Worm (Caenorhabditis elegans) whole organism, L2 larva: ENCODE measurements around the gene kvs-4.
A peak's percentile ranks its signal among the peaks of the same experiment; 100 is the strongest.
"Not testable (repeated sequence)": the region's sequence is repeated elsewhere in the genome, so short reads cannot be mapped to it uniquely, and the experiment has no call there.

Experiments used
- C34F6.9 ChIP-seq: fragments of 150-350 bp; optimal IDR thresholded peaks from 2 replicates; lab custom pipeline; 2014; ENCODE audit warnings: missing biosample characterization, missing genetic modification characterization
- F13H6.1 ChIP-seq: sonication (generic microtip); optimal IDR thresholded peaks from 2 replicates; lab custom pipeline; 2016; ENCODE audit warnings: missing genetic modification characterization, missing compliant biosample characterization
- R02D3.7 ChIP-seq: fragments of 150-350 bp; optimal IDR thresholded peaks from 2 replicates; lab custom pipeline; 2014; ENCODE audit warnings: missing biosample characterization, missing genetic modification characterization
- Y55F3AM.14 ChIP-seq: fragments of 200-800 bp; sonication (Bioruptor generic); optimal IDR thresholded peaks from 2 replicates; lab custom pipeline; 2018; ENCODE audit warnings: mild to moderate bottlenecking, missing genetic modification characterization, missing compliant biosample characterization
- ZK546.5 ChIP-seq: sonication (generic microtip); optimal IDR thresholded peaks from 2 replicates; lab custom pipeline; 2017; ENCODE audit warnings: missing biosample characterization, missing genetic modification characterization
- alr-1 ChIP-seq: fragments of 150-350 bp; optimal IDR thresholded peaks from 2 replicates; lab custom pipeline; 2014; ENCODE audit warnings: missing biosample characterization, missing genetic modification characterization
- aly-2 ChIP-seq: fragments of 150-350 bp; optimal IDR thresholded peaks from 2 replicates; lab custom pipeline; 2014; ENCODE audit warnings: missing biosample characterization, missing genetic modification characterization
- ama-1 ChIP-seq: fragments of 150-350 bp; optimal IDR thresholded peaks from 2 replicates; lab custom pipeline; 2018; ENCODE audit warnings: inconsistent platforms
- blmp-1 ChIP-seq: sonication (generic microtip); optimal IDR thresholded peaks from 2 replicates; lab custom pipeline; 2017; ENCODE audit warnings: missing genetic modification characterization, mild to moderate bottlenecking, missing compliant biosample characterization, antibody characterized with exemption, moderate library complexity; ENCODE audit not compliant: insufficient read depth
- ceh-16 ChIP-seq: fragments of 150-350 bp; optimal IDR thresholded peaks from 2 replicates; lab custom pipeline; 2014; ENCODE audit warnings: missing biosample characterization, missing genetic modification characterization
- crh-2 ChIP-seq: sonication (generic microtip); optimal IDR thresholded peaks from 2 replicates; lab custom pipeline; 2017; ENCODE audit warnings: missing biosample characterization, missing genetic modification characterization
- dmd-4 ChIP-seq: sonication (generic microtip); optimal IDR thresholded peaks from 2 replicates; lab custom pipeline; 2017; ENCODE audit warnings: missing biosample characterization, missing genetic modification characterization
- elt-1 ChIP-seq: fragments of 150-350 bp; optimal IDR thresholded peaks from 2 replicates; lab custom pipeline; 2014; ENCODE audit warnings: missing biosample characterization, missing genetic modification characterization
- elt-3 ChIP-seq: sonication (generic microtip); optimal IDR thresholded peaks from 2 replicates; lab custom pipeline; 2017; ENCODE audit warnings: missing biosample characterization, missing genetic modification characterization
- fos-1 ChIP-seq: fragments of 150-350 bp; optimal IDR thresholded peaks from 2 replicates; lab custom pipeline; 2014; ENCODE audit warnings: missing biosample characterization, missing genetic modification characterization
- gmeb-1 ChIP-seq: fragments of 150-350 bp; optimal IDR thresholded peaks from 2 replicates; lab custom pipeline; 2014; ENCODE audit warnings: missing biosample characterization, missing genetic modification characterization
- lin-11 ChIP-seq: fragments of 150-350 bp; sonication (generic microtip); optimal IDR thresholded peaks from 2 replicates; lab custom pipeline; 2014; ENCODE audit warnings: missing biosample characterization, missing genetic modification characterization, inconsistent platforms, mixed read lengths
- lin-13 ChIP-seq: fragments of 150-350 bp; optimal IDR thresholded peaks from 2 replicates; lab custom pipeline; 2014; ENCODE audit warnings: missing biosample characterization, missing genetic modification reagents, missing genetic modification characterization
- lin-39 ChIP-seq: fragments of 150-350 bp; optimal IDR thresholded peaks from 2 replicates; lab custom pipeline; 2014; ENCODE audit warnings: missing biosample characterization, missing genetic modification reagents, missing genetic modification characterization
- lsy-2 ChIP-seq, 2 experiments: fragments of 150-350 bp in 1 of 2; sonication (generic microtip) in 1 of 2; optimal IDR thresholded peaks; 2 replicates each; lab custom pipeline; 2014 to 2017; ENCODE audit warnings: missing biosample characterization in 2 of 2, missing genetic modification characterization in 2 of 2
- mab-5 ChIP-seq: fragments of 150-350 bp; optimal IDR thresholded peaks from 2 replicates; lab custom pipeline; 2014; ENCODE audit warnings: missing biosample characterization, missing genetic modification characterization
- mbf-1 ChIP-seq: sonication (generic microtip); optimal IDR thresholded peaks from 2 replicates; lab custom pipeline; 2017; ENCODE audit warnings: missing biosample characterization, missing genetic modification characterization
- mdl-1 ChIP-seq, 2 experiments: fragments of 150-350 bp in 1 of 2; sonication (generic microtip) in 1 of 2; optimal IDR thresholded peaks; 2 replicates each; lab custom pipeline; 2017; ENCODE audit warnings: missing biosample characterization in 2 of 2, missing genetic modification characterization in 2 of 2
- nhr-10 ChIP-seq: sonication (generic microtip); optimal IDR thresholded peaks from 2 replicates; lab custom pipeline; 2017; ENCODE audit warnings: missing biosample characterization, missing genetic modification characterization
- nhr-11 ChIP-seq: fragments of 150-350 bp; optimal IDR thresholded peaks from 2 replicates; lab custom pipeline; 2014; ENCODE audit warnings: missing biosample characterization, missing genetic modification characterization
- nhr-129 ChIP-seq: fragments of 150-350 bp; optimal IDR thresholded peaks from 2 replicates; lab custom pipeline; 2014; ENCODE audit warnings: missing biosample characterization, missing genetic modification characterization
- nhr-21 ChIP-seq: fragments of 150-350 bp; optimal IDR thresholded peaks from 2 replicates; lab custom pipeline; 2014; ENCODE audit warnings: missing biosample characterization, missing genetic modification characterization
- nhr-23 ChIP-seq: fragments of 150-350 bp; optimal IDR thresholded peaks from 2 replicates; lab custom pipeline; 2014; ENCODE audit warnings: missing biosample characterization, missing genetic modification reagents, missing genetic modification characterization
- nhr-237 ChIP-seq: fragments of 150-350 bp; optimal IDR thresholded peaks from 2 replicates; lab custom pipeline; 2014; ENCODE audit warnings: missing biosample characterization, missing genetic modification characterization
- nhr-25 ChIP-seq: fragments of 150-350 bp; sonication (generic microtip); optimal IDR thresholded peaks from 3 replicates; lab custom pipeline; 2014; ENCODE audit warnings: missing biosample characterization, missing genetic modification characterization
- nhr-6 ChIP-seq: fragments of 150-350 bp; optimal IDR thresholded peaks from 2 replicates; lab custom pipeline; 2014; ENCODE audit warnings: missing biosample characterization, missing genetic modification characterization
- nhr-77 ChIP-seq: fragments of 150-350 bp; optimal IDR thresholded peaks from 2 replicates; lab custom pipeline; 2014; ENCODE audit warnings: missing biosample characterization, missing genetic modification characterization
- peb-1 ChIP-seq: fragments of 150-350 bp; optimal IDR thresholded peaks from 2 replicates; lab custom pipeline; 2014; ENCODE audit warnings: missing biosample characterization, missing genetic modification characterization
- sem-4 ChIP-seq: fragments of 150-350 bp; optimal IDR thresholded peaks from 2 replicates; lab custom pipeline; 2014; ENCODE audit warnings: missing biosample characterization, missing genetic modification reagents, missing genetic modification characterization
- skn-1 ChIP-seq: sonication (generic microtip); optimal IDR thresholded peaks from 2 replicates; lab custom pipeline; 2017; ENCODE audit warnings: missing biosample characterization, missing genetic modification characterization
- sma-3 ChIP-seq: sonication (generic microtip); optimal IDR thresholded peaks from 2 replicates; lab custom pipeline; 2016; ENCODE audit warnings: missing genetic modification reagents, missing genetic modification characterization, missing compliant biosample characterization
- unc-39 ChIP-seq: fragments of 150-350 bp; optimal IDR thresholded peaks from 2 replicates; lab custom pipeline; 2014; ENCODE audit warnings: missing biosample characterization, missing genetic modification characterization
- unc-55 ChIP-seq: fragments of 150-350 bp; sonication (generic microtip); optimal IDR thresholded peaks from 3 replicates; lab custom pipeline; 2014; ENCODE audit warnings: missing biosample characterization, missing genetic modification reagents, missing genetic modification characterization
- unc-62 ChIP-seq: fragments of 150-350 bp; optimal IDR thresholded peaks from 2 replicates; lab custom pipeline; 2014; ENCODE audit warnings: missing biosample characterization, missing genetic modification reagents, missing genetic modification characterization
- zag-1 ChIP-seq: fragments of 150-350 bp; optimal IDR thresholded peaks from 2 replicates; lab custom pipeline; 2014; ENCODE audit warnings: missing biosample characterization, missing genetic modification characterization
- ztf-1 ChIP-seq: fragments of 200-800 bp; sonication (Bioruptor generic); conservative IDR thresholded peaks from 2 replicates; pipeline ENCODE4 v1.3.6; 2022; ENCODE audit warnings: missing genetic modification characterization, missing compliant biosample characterization
- ztf-11 ChIP-seq: sonication (generic microtip); optimal IDR thresholded peaks from 2 replicates; lab custom pipeline; 2017; ENCODE audit warnings: missing biosample characterization, missing genetic modification characterization
- ztf-4 ChIP-seq: fragments of 150-350 bp; optimal IDR thresholded peaks from 2 replicates; lab custom pipeline; 2014; ENCODE audit warnings: missing biosample characterization, missing genetic modification characterization

Gene kvs-4

ce11 chrIII:11029337-11029736 is 17.0 kb downstream of the kvs-4 start, which contains the start of gene Y48A6B.8:
Gene Y48A6B.8 (minus strand): TSS chrIII:11029437.
- not testable (repeated sequence) for TF ChIP-seq F13H6.1; zag-1 (tag; lab: Kevin White, UChicago); gmeb-1 (tag; lab: Kevin White, UChicago)

- TF ChIP-seq nhr-77 (tag; lab: Kevin White, UChicago) (no peak), Y55F3AM.14 (GFP tag; lab: Kevin White, UChicago) (no peak), nhr-11 (tag; lab: Kevin White, UChicago) (no peak), mbf-1 (no peak), fos-1 (tag; lab: Kevin White, UChicago) (no peak), blmp-1 (tag; lab: Kevin White, UChicago) (no peak), ztf-1 (GFP tag; lab: Robert Waterston, UW) (no peak), mab-5 (tag; lab: Kevin White, UChicago) (no peak), mdl-1 (tag; optimal IDR thresholded peaks at IDR 0.05; lab: Kevin White, UChicago) (no peak), alr-1 (tag; lab: Kevin White, UChicago) (no peak), crh-2 (tag; lab: Kevin White, UChicago) (no peak), ztf-11 (tag; lab: Kevin White, UChicago) (no peak), ZK546.5 (tag; lab: Kevin White, UChicago) (no peak), unc-55 (GFP tag; lab: Kevin White, UChicago) (no peak), lin-11 (tag; lab: Kevin White, UChicago) (no peak)
Measured at ce11 chrIII:11031309-11031708, 18.9 kb downstream of the kvs-4 start, which contains the start of gene Y48A6B.14. Gene Y48A6B.14 (plus strand): TSS chrIII:11031609.

- no peak for TF ChIP-seq unc-39
- TF ChIP-seq blmp-1 (tag; lab: Kevin White, UChicago) = no peak
- no peak for TF ChIP-seq nhr-129 (tag; lab: Kevin White, UChicago)
- no peak for TF ChIP-seq R02D3.7 (tag; lab: Kevin White, UChicago)
- TF ChIP-seq Y55F3AM.14 (GFP tag; lab: Kevin White, UChicago) = no peak
- no peak for TF ChIP-seq fos-1 (tag; lab: Kevin White, UChicago)
- no peak for TF ChIP-seq unc-55 (GFP tag; lab: Kevin White, UChicago)
- no peak for TF ChIP-seq aly-2 (tag; lab: Kevin White, UChicago)
- no peak for TF ChIP-seq mab-5 (tag; lab: Kevin White, UChicago)
- no peak for TF ChIP-seq nhr-21 (tag; lab: Kevin White, UChicago)
- TF ChIP-seq mdl-1 (tag; optimal IDR thresholded peaks at IDR 0.05; lab: Kevin White, UChicago) = no peak
Measured at ce11 chrIII:11032872-11033271, 20.5 kb downstream of the kvs-4 start, which contains the start of gene Y48A6B.9. Gene Y48A6B.9 (plus strand): TSS chrIII:11033172.

- TF ChIP-seq lin-39 (tag; lab: Kevin White, UChicago) (no peak), unc-39 (no peak), ama-1 (peak; percentile 6), unc-62 (GFP tag; lab: Kevin White, UChicago) (no peak), R02D3.7 (tag; lab: Kevin White, UChicago) (no peak), ztf-11 (tag; lab: Kevin White, UChicago) (no peak), nhr-129 (tag; lab: Kevin White, UChicago) (peak; percentile 55), peb-1 (tag; lab: Kevin White, UChicago) (no peak), elt-3 (tag; lab: Kevin White, UChicago) (no peak), zag-1 (tag; lab: Kevin White, UChicago) (no peak), nhr-25 (tag; lab: Kevin White, UChicago) (peak; percentile 66), sem-4 (tag; lab: Kevin White, UChicago) (peak; percentile 7), elt-1 (tag; lab: Kevin White, UChicago) (no peak), lsy-2 (tag; optimal IDR thresholded peaks at IDR 0.05; lab: Kevin White, UChicago) (peak; percentile 93 to 98), mdl-1 (tag; optimal IDR thresholded peaks at IDR 0.05; lab: Kevin White, UChicago) (no peak), nhr-10 (tag; lab: Kevin White, UChicago) (no peak), ztf-4 (no peak), nhr-237 (tag; lab: Kevin White, UChicago) (no peak), nhr-11 (tag; lab: Kevin White, UChicago) (no peak), mbf-1 (no peak), ZK546.5 (tag; lab: Kevin White, UChicago) (no peak), lin-11 (tag; lab: Kevin White, UChicago) (peak; percentile 67), aly-2 (tag; lab: Kevin White, UChicago) (no peak), crh-2 (tag; lab: Kevin White, UChicago) (peak; percentile 67), C34F6.9 (peak; percentile 77), mab-5 (tag; lab: Kevin White, UChicago) (peak; percentile 73), ceh-16 (tag; lab: Kevin White, UChicago) (no peak), gmeb-1 (tag; lab: Kevin White, UChicago) (peak; percentile 85), sma-3 (GFP tag; lab: Kevin White, UChicago) (peak; percentile 53), skn-1 (no peak), alr-1 (tag; lab: Kevin White, UChicago) (no peak), nhr-77 (tag; lab: Kevin White, UChicago) (no peak), nhr-21 (tag; lab: Kevin White, UChicago) (peak; percentile 43), blmp-1 (tag; lab: Kevin White, UChicago) (peak; percentile 26), dmd-4 (no peak), lin-13 (peak; percentile 66), fos-1 (tag; lab: Kevin White, UChicago) (peak; percentile 14), unc-55 (GFP tag; lab: Kevin White, UChicago) (peak; percentile 78), ztf-1 (GFP tag; lab: Robert Waterston, UW) (no peak), nhr-23 (tag; lab: Kevin White, UChicago) (no peak), nhr-6 (peak; percentile 35)
Measured at ce11 chrIII:11036132-11036531, 23.8 kb downstream of the kvs-4 start.
